Worm (Caenorhabditis elegans) whole organism, midembryonic: ENCODE measurements around the gene nhr-25.

ENCODE experiments used
- T22C8.4 ChIP-seq: fragments of 200-800 bp; sonication (Bioruptor generic); IDR thresholded peaks from 2 replicates; pipeline ENCODE4 v1.3.6; 2022; ENCODE audit warnings: missing genetic modification characterization, missing compliant biosample characterization
- ztf-23 ChIP-seq: fragments of 200-800 bp; sonication (Bioruptor generic); IDR thresholded peaks from 2 replicates; pipeline ENCODE4 v1.3.6; 2022; ENCODE audit warnings: missing genetic modification reagents, missing genetic modification characterization, missing compliant biosample characterization

ce11 chrX:13032610-13033009 is 24.3 kb downstream of the nhr-25 start, which contains the start of gene npr-10:
- no peak for TF ChIP-seq T22C8.4
- TF ChIP-seq ztf-23, result no peak
